Worm (Caenorhabditis elegans): ENCODE results near the gene pqn-65.

- TF ChIP-seq pag-3 (tag; optimal IDR thresholded peaks at IDR 0.05; ENCODE audit: borderline replicate concordance), result no peak
- TF ChIP-seq nfya-1 (tag; optimal IDR thresholded peaks at IDR 0.05), result no peak
- TF ChIP-seq hlh-8 (tag; optimal IDR thresholded peaks at IDR 0.05), result no peak
- TF ChIP-seq pha-4 (tag; optimal IDR thresholded peaks at IDR 0.05), result no peak
- TF ChIP-seq syd-9 (tag; optimal IDR thresholded peaks at IDR 0.05), result no peak
- TF ChIP-seq unc-55 (GFP tag; optimal IDR thresholded peaks at IDR 0.05), result no peak
- no peak for TF ChIP-seq fkh-10 (GFP tag; optimal IDR thresholded peaks at IDR 0.05)
- TF ChIP-seq ceh-18 (tag; optimal IDR thresholded peaks at IDR 0.05), result no peak
- TF ChIP-seq dve-1 (tag; optimal IDR thresholded peaks at IDR 0.05), result no peak
Observed at ce11 chrX:4658303-4658702, 38.9 kb upstream of the pqn-65 start.
